Fruit fly (Drosophila melanogaster) whole organism, wandering third instar larva: ENCODE measurements around the gene Tl.

Source experiments
- CG32264 ChIP-seq: fragments of 200-800 bp; sonication (Bioruptor generic); optimal IDR thresholded peaks from 2 replicates; lab custom pipeline; 2016; ENCODE audit warnings: missing biosample characterization, missing genetic modification characterization
- CG9705 ChIP-seq: fragments of 200-800 bp; sonication (Bioruptor generic); optimal IDR thresholded peaks from 2 replicates; lab custom pipeline; 2018; ENCODE audit warnings: missing biosample characterization, mild to moderate bottlenecking, missing genetic modification characterization
- CrebA ChIP-seq: fragments of 200-800 bp; sonication (Bioruptor generic); optimal IDR thresholded peaks from 2 replicates; lab custom pipeline; 2016; ENCODE audit warnings: missing biosample characterization, mild to moderate bottlenecking, missing genetic modification characterization, borderline replicate concordance
- Dfd ChIP-seq: fragments of >200 bp; optimal IDR thresholded peaks from 2 replicates; lab custom pipeline; 2017; ENCODE audit warnings: missing biosample characterization, missing genetic modification characterization
- Dif ChIP-seq: fragments of 200-275, 200-300 bp; sonication (Bioruptor generic); optimal IDR thresholded peaks from 2 replicates; lab custom pipeline; 2018; ENCODE audit warnings: missing biosample characterization, missing genetic modification characterization; ENCODE audit not compliant: partially characterized antibody
- GATAd ChIP-seq: sonication (Bioruptor generic); optimal IDR thresholded peaks from 2 replicates; lab custom pipeline; 2016; ENCODE audit warnings: missing biosample characterization, missing genetic modification characterization
- HLH106 ChIP-seq: fragments of 200-800 bp; optimal IDR thresholded peaks from 3 replicates; lab custom pipeline; 2019; ENCODE audit warnings: missing biosample characterization, mild to moderate bottlenecking, missing genetic modification characterization, moderate library complexity
- Hnf4 ChIP-seq: fragments of 200-800 bp; sonication (Bioruptor generic); optimal IDR thresholded peaks from 2 replicates; lab custom pipeline; 2016; ENCODE audit warnings: missing biosample characterization, mild to moderate bottlenecking, missing genetic modification characterization
- Hr83 ChIP-seq: fragments of 200-300 bp; sonication (Bioruptor generic); optimal IDR thresholded peaks from 2 replicates; lab custom pipeline; 2016; ENCODE audit warnings: missing biosample characterization, mild to moderate bottlenecking, missing genetic modification characterization, moderate library complexity; ENCODE audit not compliant: poor library complexity, severe bottlenecking
- Jra ChIP-seq: sonication (Bioruptor generic); optimal IDR thresholded peaks from 2 replicates; lab custom pipeline; 2016; ENCODE audit warnings: missing biosample characterization, missing genetic modification characterization
- Mio ChIP-seq: sonication (Bioruptor generic); optimal IDR thresholded peaks from 2 replicates; lab custom pipeline; 2016; ENCODE audit warnings: missing biosample characterization, missing genetic modification characterization
- Myc ChIP-seq: fragments of >200 bp; optimal IDR thresholded peaks from 2 replicates; lab custom pipeline; 2017
- N ChIP-seq: fragments of >200 bp; optimal IDR thresholded peaks from 2 replicates; lab custom pipeline; 2018; ENCODE audit warnings: missing biosample characterization, missing external identifiers, missing genetic modification characterization
- OdsH ChIP-seq: fragments of 200-800 bp; sonication (Bioruptor generic); optimal IDR thresholded peaks from 2 replicates; lab custom pipeline; 2016; ENCODE audit warnings: missing biosample characterization, mild to moderate bottlenecking, missing genetic modification characterization
- Rel ChIP-seq, 2 experiments: fragments of 200-800 bp; sonication (Bioruptor generic) in 1 of 2; optimal IDR thresholded peaks; 2 replicates in 1 of 2; 3 replicates in 1 of 2; lab custom pipeline; 2016 to 2019; ENCODE audit warnings: mild to moderate bottlenecking in 2 of 2, missing biosample characterization in 2 of 2, missing genetic modification characterization in 2 of 2, moderate library complexity in 1 of 2
- Sp1 ChIP-seq: fragments of 200-800 bp; sonication (Bioruptor generic); optimal IDR thresholded peaks from 3 replicates; lab custom pipeline; 2019; ENCODE audit warnings: missing biosample characterization, mild to moderate bottlenecking, missing genetic modification characterization, moderate library complexity
- br ChIP-seq: fragments of 200-800 bp; sonication (Bioruptor generic); optimal IDR thresholded peaks from 2 replicates; lab custom pipeline; 2016; ENCODE audit warnings: missing biosample characterization, missing genetic modification characterization
- dl ChIP-seq, 2 experiments: fragments of 175-275, 200-275 bp in 1 of 2; fragments of 200-275 bp in 1 of 2; sonication (Bioruptor generic); optimal IDR thresholded peaks; lab custom pipeline; 2018; ENCODE audit warnings: mild to moderate bottlenecking in 2 of 2, missing biosample characterization in 2 of 2, missing genetic modification characterization in 2 of 2, moderate library complexity in 2 of 2; ENCODE audit not compliant: partially characterized antibody in 2 of 2, insufficient read depth in 1 of 2
- dmrt93B ChIP-seq: fragments of 200-800 bp; sonication (Bioruptor generic); optimal IDR thresholded peaks from 2 replicates; lab custom pipeline; 2018; ENCODE audit warnings: missing biosample characterization, mild to moderate bottlenecking, missing genetic modification characterization
- dsf ChIP-seq: sonication (Bioruptor generic); optimal IDR thresholded peaks from 2 replicates; lab custom pipeline; 2016; ENCODE audit warnings: missing biosample characterization, missing genetic modification characterization, borderline replicate concordance
- ey ChIP-seq: fragments of 200-800 bp; sonication (Bioruptor generic); optimal IDR thresholded peaks from 2 replicates; lab custom pipeline; 2016; ENCODE audit warnings: missing biosample characterization, missing genetic modification characterization
- foxo ChIP-seq, 2 experiments: fragments of 200-800 bp; sonication (Bioruptor generic); optimal IDR thresholded peaks; 2 replicates in 1 of 2; 3 replicates in 1 of 2; lab custom pipeline; 2016 to 2017; ENCODE audit warnings: missing biosample characterization in 2 of 2, missing genetic modification characterization in 2 of 2
- fru ChIP-seq: fragments of 200-800 bp; sonication (Bioruptor generic); optimal IDR thresholded peaks from 3 replicates; lab custom pipeline; 2016; ENCODE audit warnings: missing biosample characterization, mild to moderate bottlenecking, missing genetic modification characterization
- h ChIP-seq: fragments of 200-800 bp; sonication (Bioruptor generic); optimal IDR thresholded peaks from 3 replicates; lab custom pipeline; 2016; ENCODE audit warnings: missing biosample characterization, mild to moderate bottlenecking, missing genetic modification characterization
- jim ChIP-seq: fragments of 175-275, 200-325 bp; sonication (Bioruptor generic); optimal IDR thresholded peaks from 2 replicates; lab custom pipeline; 2016; ENCODE audit warnings: missing biosample characterization, mild to moderate bottlenecking, missing genetic modification characterization
- lola ChIP-seq: fragments of >200 bp; optimal IDR thresholded peaks from 2 replicates; lab custom pipeline; 2017; ENCODE audit warnings: missing biosample characterization, missing genetic modification characterization
- psq ChIP-seq: fragments of 200-800 bp; sonication (Bioruptor generic); optimal IDR thresholded peaks from 3 replicates; lab custom pipeline; 2017; ENCODE audit warnings: missing biosample characterization, mild to moderate bottlenecking, missing genetic modification characterization, moderate library complexity
- rgr ChIP-seq: fragments of 200-800 bp; sonication (Bioruptor generic); optimal IDR thresholded peaks from 3 replicates; lab custom pipeline; 2016; ENCODE audit warnings: missing biosample characterization, mild to moderate bottlenecking, missing genetic modification characterization
- sage ChIP-seq: fragments of 200-800 bp; sonication (Bioruptor generic); optimal IDR thresholded peaks from 2 replicates; lab custom pipeline; 2016; ENCODE audit warnings: missing biosample characterization, mild to moderate bottlenecking, missing genetic modification characterization
- sv ChIP-seq: fragments of 200-800 bp; sonication (Bioruptor generic); optimal IDR thresholded peaks from 3 replicates; lab custom pipeline; 2016; ENCODE audit warnings: missing biosample characterization, missing genetic modification characterization
- tai ChIP-seq: sonication (Bioruptor generic); optimal IDR thresholded peaks from 2 replicates; lab custom pipeline; 2016; ENCODE audit warnings: missing biosample characterization, missing genetic modification characterization
- usp ChIP-seq: fragments of >200 bp; optimal IDR thresholded peaks from 2 replicates; lab custom pipeline; 2017; ENCODE audit warnings: missing biosample characterization, missing genetic modification characterization
- woc ChIP-seq: sonication (Bioruptor generic); optimal IDR thresholded peaks from 2 replicates; lab custom pipeline; 2016; ENCODE audit warnings: missing biosample characterization, mild to moderate bottlenecking, missing genetic modification characterization

Tl gene

dm6 chr3R:26886283-26886689 is 87.4 kb downstream of the Tl start (continued):
- peak; percentile 35 for TF ChIP-seq ey (GFP tag; lab: Kevin White, UChicago)
- TF ChIP-seq Myc (lab: Kevin White, UChicago) = no peak
- no peak for TF ChIP-seq jim (GFP tag; lab: Kevin White, UChicago)
- peak; percentile 72 for TF ChIP-seq OdsH (GFP tag; lab: Kevin White, UChicago)
- TF ChIP-seq woc (GFP tag; lab: Kevin White, UChicago) = no peak
- no peak for TF ChIP-seq N (GFP tag; lab: Kevin White, UChicago)
- TF ChIP-seq sv (GFP tag; lab: Kevin White, UChicago) = no peak
- no peak for TF ChIP-seq usp (GFP tag; lab: Kevin White, UChicago)
- no peak for TF ChIP-seq lola (GFP tag; lab: Kevin White, UChicago)
- no peak for TF ChIP-seq Hr83 (GFP tag; lab: Kevin White, UChicago)
- TF ChIP-seq foxo (GFP tag; optimal IDR thresholded peaks at IDR 0.05; lab: Kevin White, UChicago) = peak in 1 of 2 experiments; percentile 75
- no peak for TF ChIP-seq Mio (GFP tag; lab: Kevin White, UChicago)

DNA sequence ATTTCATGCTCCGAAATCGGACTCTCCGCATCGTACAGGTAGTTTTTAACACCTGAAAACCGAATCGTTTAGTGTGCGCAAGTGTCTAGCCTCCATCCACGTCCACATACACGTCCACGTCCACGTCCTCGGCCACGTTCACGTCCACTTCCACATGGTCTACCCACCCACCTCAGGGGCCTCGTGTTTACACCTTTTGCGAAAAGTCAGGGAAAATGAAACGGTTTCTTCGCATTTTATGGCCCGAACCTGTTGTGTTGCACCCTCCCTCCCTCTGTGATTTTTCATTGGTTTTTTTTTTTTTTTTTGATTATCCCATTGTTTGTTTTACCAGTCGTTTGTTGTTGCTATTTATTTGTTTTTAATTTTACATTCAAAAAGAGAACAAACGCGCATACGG is 88.3 kb downstream of the Tl start:
- TF ChIP-seq psq (no peak), GATAd (GFP tag; lab: Kevin White, UChicago) (no peak), Rel (GFP tag; optimal IDR thresholded peaks at IDR 0.05; lab: Kevin White, UChicago) (no peak), Rel (tag; optimal IDR thresholded peaks at IDR 0.05; lab: Kevin White, UChicago) (no peak), Hr83 (GFP tag; lab: Kevin White, UChicago) (no peak), CG9705 (no peak), jim (GFP tag; lab: Kevin White, UChicago) (no peak), HLH106 (no peak), Jra (GFP tag; lab: Kevin White, UChicago) (no peak), tai (GFP tag; lab: Kevin White, UChicago) (no peak), Mio (GFP tag; lab: Kevin White, UChicago) (no peak), usp (GFP tag; lab: Kevin White, UChicago) (no peak), Dfd (GFP tag; lab: Kevin White, UChicago) (no peak), sage (GFP tag; lab: Kevin White, UChicago) (no peak), CrebA (GFP tag; lab: Kevin White, UChicago) (no peak), dmrt93B (no peak), OdsH (GFP tag; lab: Kevin White, UChicago) (no peak), fru (GFP tag; lab: Kevin White, UChicago) (no peak), Dif (GFP tag; lab: Kevin White, UChicago) (no peak), sv (GFP tag; lab: Kevin White, UChicago) (no peak)
- TF ChIP-seq, all 38 proteins: peak for 0

DNA sequence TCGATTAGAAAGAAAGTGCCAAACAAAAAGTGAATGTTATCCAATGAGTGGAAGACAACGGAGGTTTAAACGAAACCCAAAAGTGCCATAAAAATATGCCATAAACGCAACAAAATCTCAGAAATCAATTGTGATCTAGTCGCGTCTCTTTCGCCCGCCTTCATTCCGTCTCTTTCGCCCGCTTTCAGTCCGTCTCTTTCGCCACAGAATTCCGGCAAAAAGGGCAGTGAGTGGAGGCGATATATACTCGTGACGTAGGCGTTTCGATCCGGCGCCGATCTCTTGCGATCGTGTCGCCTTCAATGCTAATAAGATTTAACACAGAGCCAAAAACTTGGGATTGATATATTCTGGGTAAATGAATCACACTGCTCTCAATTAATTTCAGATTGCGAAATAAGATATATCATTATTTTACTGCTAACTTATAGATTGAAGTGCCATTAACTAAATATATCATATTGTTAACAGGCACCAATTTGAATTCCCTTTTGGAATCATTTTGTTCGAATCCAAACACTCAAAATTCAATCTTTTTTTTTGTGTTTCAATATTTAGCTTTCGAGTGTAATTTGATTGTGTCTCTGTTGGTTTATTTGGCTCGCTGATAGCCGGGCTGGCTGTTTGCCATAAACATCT is 89.4 kb downstream of the Tl start:
- TF ChIP-seq Sp1 (GFP tag; lab: Kevin White, UChicago) = peak; percentile 33
- TF ChIP-seq Hnf4 (GFP tag; lab: Kevin White, UChicago) = peak; percentile 44
- TF ChIP-seq foxo (GFP tag; optimal IDR thresholded peaks at IDR 0.05; lab: Kevin White, UChicago) = peak in 1 of 2 experiments; percentile 56
- TF ChIP-seq h (GFP tag; lab: Kevin White, UChicago) = peak; percentile 72
- no peak for TF ChIP-seq Myc (lab: Kevin White, UChicago)
- TF ChIP-seq br (GFP tag; lab: Kevin White, UChicago) = peak; percentile 62
- TF ChIP-seq fru (GFP tag; lab: Kevin White, UChicago) = peak; percentile 64
- no peak for TF ChIP-seq dsf
- peak; percentile 66 for TF ChIP-seq HLH106
- TF ChIP-seq dl (GFP tag; optimal IDR thresholded peaks at IDR 0.05; lab: Kevin White, UChicago; ENCODE audit: insufficient read depth in 1 of 2, partially characterized antibody in 2 of 2) = no peak
- TF ChIP-seq ey (GFP tag; lab: Kevin White, UChicago) = peak; percentile 60
- TF ChIP-seq OdsH (GFP tag; lab: Kevin White, UChicago) = peak; percentile 58
- peak; percentile 13 for TF ChIP-seq CG32264
- no peak for TF ChIP-seq GATAd (GFP tag; lab: Kevin White, UChicago)
- TF ChIP-seq rgr = peak; percentile 59
- no peak for TF ChIP-seq Rel (GFP tag; optimal IDR thresholded peaks at IDR 0.05; lab: Kevin White, UChicago)
- TF ChIP-seq Rel (tag; optimal IDR thresholded peaks at IDR 0.05; lab: Kevin White, UChicago) = peak; percentile 6
- peak; percentile 3 for TF ChIP-seq woc (GFP tag; lab: Kevin White, UChicago)
- TF ChIP-seq psq = peak; percentile 46
